Fruit fly (Drosophila melanogaster) whole organism, embryonic: ENCODE measurements around the gene cdi.
A peak's percentile ranks its signal among the peaks of the same experiment; 100 is the strongest.

ENCODE experiments used
- B-H1 ChIP-seq: fragments of 200-800 bp; sonication (Bioruptor generic); IDR thresholded peaks from 3 replicates; pipeline ENCODE4 v1.3.6; 2022; ENCODE audit warnings: missing biosample characterization, missing genetic modification characterization
- CG10274 ChIP-seq: fragments of 200-800 bp; sonication (Bioruptor generic); optimal IDR thresholded peaks from 3 replicates; lab custom pipeline; 2017; ENCODE audit warnings: missing biosample characterization, mild to moderate bottlenecking, missing genetic modification characterization
- CG10565 ChIP-seq: fragments of 200-800 bp; sonication (Bioruptor generic); optimal IDR thresholded peaks from 3 replicates; lab custom pipeline; 2016; ENCODE audit warnings: missing biosample characterization, mild to moderate bottlenecking, missing genetic modification characterization
- CG10654 ChIP-seq: fragments of 200-800 bp; sonication (Bioruptor generic); optimal IDR thresholded peaks from 2 replicates; lab custom pipeline; 2016; ENCODE audit warnings: missing biosample characterization, missing genetic modification characterization
- CG11560 ChIP-seq: fragments of 200-800 bp; sonication (Bioruptor generic); IDR thresholded peaks from 3 replicates; pipeline ENCODE4 v1.3.6; 2022; ENCODE audit warnings: missing biosample characterization, missing genetic modification characterization
- CG11723 ChIP-seq: fragments of 200-800 bp; sonication (Bioruptor generic); optimal IDR thresholded peaks from 2 replicates; lab custom pipeline; 2017; ENCODE audit warnings: missing biosample characterization, mild to moderate bottlenecking, missing genetic modification characterization
- CG1603 ChIP-seq: fragments of 200-800 bp; sonication (Bioruptor generic); optimal IDR thresholded peaks from 2 replicates; lab custom pipeline; 2019; ENCODE audit warnings: missing biosample characterization, mild to moderate bottlenecking, missing genetic modification characterization, moderate library complexity
- CG2129 ChIP-seq: fragments of 200-800 bp; sonication (Bioruptor generic); IDR thresholded peaks from 2 replicates; pipeline ENCODE4 v1.3.6; 2022; ENCODE audit warnings: missing biosample characterization, missing genetic modification characterization; ENCODE audit not compliant: partially characterized antibody
- CG2199 ChIP-seq: fragments of 200-800 bp; sonication (Bioruptor generic); IDR thresholded peaks from 3 replicates; pipeline ENCODE4 v1.3.6; 2022; ENCODE audit warnings: missing biosample characterization, missing genetic modification characterization
- CG2889 ChIP-seq: fragments of 200-800 bp; sonication (Bioruptor generic); IDR thresholded peaks from 3 replicates; pipeline ENCODE4 v1.3.6; 2022; ENCODE audit warnings: missing biosample characterization, missing genetic modification characterization
- CG3065 ChIP-seq: fragments of 200-800 bp; sonication (Bioruptor generic); optimal IDR thresholded peaks from 2 replicates; lab custom pipeline; 2016; ENCODE audit warnings: missing biosample characterization, missing genetic modification characterization
- CG31441 ChIP-seq: fragments of 200-800 bp; sonication (Bioruptor generic); IDR thresholded peaks from 2 replicates; pipeline ENCODE4 v1.3.6; 2022; ENCODE audit warnings: missing biosample characterization, missing genetic modification characterization
- CG32532 ChIP-seq: fragments of 200-800 bp; sonication (Bioruptor generic); IDR thresholded peaks from 2 replicates; pipeline ENCODE4 v1.3.6; 2022; ENCODE audit warnings: missing biosample characterization, missing genetic modification characterization
- CG33213 ChIP-seq: fragments of 200-800 bp; sonication (Bioruptor generic); optimal IDR thresholded peaks from 3 replicates; lab custom pipeline; 2016; ENCODE audit warnings: missing biosample characterization, missing genetic modification characterization
- CG34376 ChIP-seq: fragments of 200-800 bp; sonication (Bioruptor generic); optimal IDR thresholded peaks from 2 replicates; lab custom pipeline; 2018; ENCODE audit warnings: missing biosample characterization, mild to moderate bottlenecking, missing genetic modification characterization
- CG3847 ChIP-seq: fragments of 200-800 bp; sonication (Bioruptor generic); IDR thresholded peaks from 2 replicates; pipeline ENCODE4 v1.3.6; 2022; ENCODE audit warnings: missing biosample characterization, missing genetic modification characterization
- CG6683 ChIP-seq: fragments of 200-800 bp; sonication (Bioruptor generic); optimal IDR thresholded peaks from 2 replicates; lab custom pipeline; 2017; ENCODE audit warnings: missing biosample characterization, mild to moderate bottlenecking, missing genetic modification characterization, missing genetic modification reagents
- CG6689 ChIP-seq: fragments of 200-800 bp; sonication (Bioruptor generic); IDR thresholded peaks from 2 replicates; pipeline ENCODE4 v1.3.6; 2022; ENCODE audit warnings: missing biosample characterization, missing genetic modification characterization
- CG8388 ChIP-seq: fragments of 200-800 bp; sonication (Bioruptor generic); optimal IDR thresholded peaks from 2 replicates; lab custom pipeline; 2019; ENCODE audit warnings: missing biosample characterization, mild to moderate bottlenecking, missing genetic modification characterization, moderate library complexity
- CG8765 ChIP-seq: fragments of 200-800 bp; sonication (Bioruptor generic); IDR thresholded peaks from 2 replicates; pipeline ENCODE4 v1.3.6; 2022; ENCODE audit warnings: missing biosample characterization, missing genetic modification characterization
- CG9797 ChIP-seq: fragments of 200-800 bp; sonication (Bioruptor generic); optimal IDR thresholded peaks from 3 replicates; lab custom pipeline; 2018; ENCODE audit warnings: missing biosample characterization, mild to moderate bottlenecking, missing genetic modification characterization
- CrebB ChIP-seq: fragments of 200-800 bp; sonication (Bioruptor generic); optimal IDR thresholded peaks from 3 replicates; lab custom pipeline; 2018; ENCODE audit warnings: missing biosample characterization, mild to moderate bottlenecking, missing genetic modification characterization
- Dek ChIP-seq: fragments of 200-800 bp; sonication (Bioruptor generic); optimal IDR thresholded peaks from 3 replicates; lab custom pipeline; 2019; ENCODE audit warnings: missing biosample characterization, mild to moderate bottlenecking, missing genetic modification characterization, moderate library complexity
- E2f1 ChIP-seq: fragments of 200-800 bp; sonication (Bioruptor generic); IDR thresholded peaks from 2 replicates; pipeline ENCODE4 v1.3.6; 2022; ENCODE audit warnings: missing biosample characterization, missing genetic modification characterization
- Gug ChIP-seq: fragments of 200-800 bp; sonication (Bioruptor generic); IDR thresholded peaks from 4 replicates; pipeline ENCODE4 v1.3.6; 2022; ENCODE audit warnings: missing biosample characterization, missing genetic modification characterization
- H2.0 ChIP-seq: fragments of 200-800 bp; sonication (Bioruptor generic); IDR thresholded peaks from 2 replicates; pipeline ENCODE4 v1.3.6; 2022; ENCODE audit warnings: missing biosample characterization, missing genetic modification characterization
- HmgD ChIP-seq: fragments of 200-800 bp; sonication (Bioruptor generic); optimal IDR thresholded peaks from 3 replicates; lab custom pipeline; 2016; ENCODE audit warnings: missing biosample characterization, missing genetic modification characterization
- Hr39 ChIP-seq: fragments of >200 bp; optimal IDR thresholded peaks from 2 replicates; lab custom pipeline; 2017
- Lim3 ChIP-seq: fragments of 200-800 bp; sonication (Bioruptor generic); IDR thresholded peaks from 2 replicates; pipeline ENCODE4 v1.3.6; 2022; ENCODE audit warnings: missing biosample characterization, missing genetic modification characterization
- Mad ChIP-seq: fragments of 200-800 bp; sonication (Bioruptor generic); optimal IDR thresholded peaks from 2 replicates; lab custom pipeline; 2016; ENCODE audit warnings: missing biosample characterization, missing genetic modification characterization
- Nf-YB ChIP-seq: fragments of 200-800 bp; sonication (Bioruptor generic); optimal IDR thresholded peaks from 3 replicates; lab custom pipeline; 2019; ENCODE audit warnings: missing biosample characterization, mild to moderate bottlenecking, missing genetic modification characterization, moderate library complexity
- Nf-YC ChIP-seq: fragments of 200-800 bp; optimal IDR thresholded peaks from 3 replicates; lab custom pipeline; 2019; ENCODE audit warnings: missing biosample characterization, mild to moderate bottlenecking, missing genetic modification characterization, moderate library complexity
- NfI ChIP-seq: fragments of 200-800 bp; sonication (Bioruptor generic); optimal IDR thresholded peaks from 3 replicates; lab custom pipeline; 2018; ENCODE audit warnings: missing biosample characterization, mild to moderate bottlenecking, missing genetic modification characterization, moderate library complexity
- Oaz ChIP-seq: fragments of 200-800 bp; sonication (Bioruptor generic); IDR thresholded peaks from 2 replicates; pipeline ENCODE4 v1.3.6; 2022; ENCODE audit warnings: missing biosample characterization, missing genetic modification characterization
- Six4 ChIP-seq: fragments of 200-800 bp; sonication (Bioruptor generic); optimal IDR thresholded peaks from 2 replicates; lab custom pipeline; 2016; ENCODE audit warnings: missing biosample characterization, missing genetic modification characterization
- Spps ChIP-seq: fragments of 200-800 bp; sonication (Bioruptor generic); optimal IDR thresholded peaks from 2 replicates; lab custom pipeline; 2018; ENCODE audit warnings: missing biosample characterization, mild to moderate bottlenecking, missing genetic modification characterization
- Trl ChIP-seq, 3 experiments: fragments of >200 bp in 2 of 3; fragments of 200-800 bp in 1 of 3; sonication (Bioruptor generic) in 1 of 3; optimal IDR thresholded peaks; 2 replicates in 1 of 3; 3 replicates in 2 of 3; lab custom pipeline; 2016 to 2017; ENCODE audit warnings: missing biosample characterization in 1 of 3, missing genetic modification characterization in 1 of 3
- amos ChIP-seq: fragments of 200-800 bp; sonication (Bioruptor generic); IDR thresholded peaks from 2 replicates; pipeline ENCODE4 v1.3.6; 2022; ENCODE audit warnings: missing biosample characterization, missing genetic modification characterization; ENCODE audit not compliant: partially characterized antibody
- ato ChIP-seq: fragments of 200-800 bp; sonication (Bioruptor generic); IDR thresholded peaks from 2 replicates; pipeline ENCODE4 v1.3.6; 2022; ENCODE audit warnings: missing biosample characterization, missing genetic modification characterization; ENCODE audit not compliant: partially characterized antibody
- bcd ChIP-seq: fragments of 200-800 bp; sonication (Bioruptor generic); optimal IDR thresholded peaks from 2 replicates; lab custom pipeline; 2017; ENCODE audit warnings: missing biosample characterization, mild to moderate bottlenecking, missing genetic modification characterization
- cad ChIP-seq: fragments of >200 bp; optimal IDR thresholded peaks from 2 replicates; lab custom pipeline; 2017; ENCODE audit warnings: missing biosample characterization, missing genetic modification characterization
- cas ChIP-seq: fragments of 200-800 bp; sonication (Bioruptor generic); IDR thresholded peaks from 2 replicates; pipeline ENCODE4 v1.3.6; 2022; ENCODE audit warnings: missing biosample characterization, missing genetic modification characterization
- crc ChIP-seq: fragments of 200-800 bp; sonication (Bioruptor generic); optimal IDR thresholded peaks from 2 replicates; lab custom pipeline; 2016; ENCODE audit warnings: missing biosample characterization, missing genetic modification characterization
- dm ChIP-seq: fragments of 200-800 bp; sonication (Bioruptor generic); optimal IDR thresholded peaks from 3 replicates; lab custom pipeline; 2016; ENCODE audit warnings: missing biosample characterization, missing genetic modification characterization
- kni ChIP-seq: fragments of 200-800 bp; sonication (Bioruptor generic); optimal IDR thresholded peaks from 3 replicates; lab custom pipeline; 2017; ENCODE audit warnings: mild to moderate bottlenecking, missing biosample characterization, missing genetic modification reagents, missing genetic modification characterization
- lov ChIP-seq, 2 experiments: fragments of 200-800 bp in 1 of 2; fragments of >200 bp in 1 of 2; sonication (Bioruptor generic) in 1 of 2; IDR thresholded peaks in 1 of 2; optimal IDR thresholded peaks in 1 of 2; 2 replicates in 1 of 2; 3 replicates in 1 of 2; pipeline versions ENCODE4 v1.3.6 to Lab custom; 2017 to 2022; ENCODE audit warnings: missing biosample characterization in 1 of 2, missing genetic modification characterization in 1 of 2
- unc-4 ChIP-seq: fragments of 200-800 bp; sonication (Bioruptor generic); IDR thresholded peaks from 2 replicates; pipeline ENCODE4 v1.3.6; 2022; ENCODE audit warnings: missing biosample characterization, missing genetic modification characterization; ENCODE audit not compliant: partially characterized antibody
- unpg ChIP-seq: fragments of 200-800 bp; sonication (Bioruptor generic); optimal IDR thresholded peaks from 3 replicates; lab custom pipeline; 2018; ENCODE audit warnings: missing biosample characterization, mild to moderate bottlenecking, missing genetic modification characterization, moderate library complexity
- usp ChIP-seq: fragments of >200 bp; optimal IDR thresholded peaks from 2 replicates; lab custom pipeline; 2017; ENCODE audit warnings: missing biosample characterization, missing genetic modification characterization
- yki ChIP-seq: fragments of >200 bp; optimal IDR thresholded peaks from 3 replicates; lab custom pipeline; 2018
- zfh2 ChIP-seq: fragments of 200-800 bp; sonication (Bioruptor generic); optimal IDR thresholded peaks from 2 replicates; lab custom pipeline; 2016; ENCODE audit warnings: missing biosample characterization, missing genetic modification characterization

The cdi gene

dm6 chr3R:19014742-19015422 is 79.2 kb downstream of the cdi start (continued):
- TF ChIP-seq Oaz: no peak
- TF ChIP-seq cad (GFP tag; lab: Kevin White, UChicago): peak; percentile 38
- peak; percentile 64 for TF ChIP-seq CG8388 (GFP tag; lab: Kevin White, UChicago)
- no peak for TF ChIP-seq CG2199 (GFP tag; lab: Robert Waterston, UW)
- TF ChIP-seq CG10274 (GFP tag; lab: Kevin White, UChicago): no peak
- TF ChIP-seq Trl (optimal IDR thresholded peaks at IDR 0.05; lab: Kevin White, UChicago): no peak
- TF ChIP-seq Trl (GFP tag; optimal IDR thresholded peaks at IDR 0.05; lab: Kevin White, UChicago): no peak
- TF ChIP-seq Hr39 (lab: Kevin White, UChicago): no peak
- no peak for TF ChIP-seq CG9797 (GFP tag; lab: Kevin White, UChicago)
- TF ChIP-seq Gug: no peak
- no peak for TF ChIP-seq usp (GFP tag; lab: Kevin White, UChicago)
- TF ChIP-seq unc-4 (GFP tag; lab: Robert Waterston, UW): no peak
- no peak for TF ChIP-seq cas (GFP tag; lab: Robert Waterston, UW)
- no peak for TF ChIP-seq CG2129
- TF ChIP-seq CG32532 (GFP tag; lab: Robert Waterston, UW): no peak
- TF ChIP-seq bcd (GFP tag; lab: Kevin White, UChicago): no peak
- TF ChIP-seq CG3847 (GFP tag; lab: Robert Waterston, UW): no peak
- no peak for TF ChIP-seq CG11560 (tag; lab: Robert Waterston, UW)
- no peak for TF ChIP-seq Nf-YC (tag; lab: Kevin White, UChicago)
- TF ChIP-seq E2f1 (GFP tag; lab: Robert Waterston, UW): peak; percentile 60
- TF ChIP-seq CG33213: no peak
- peak; percentile 17 for TF ChIP-seq CG3065 (GFP tag; lab: Kevin White, UChicago)
- no peak for TF ChIP-seq kni (GFP tag; lab: Kevin White, UChicago)
- no peak for TF ChIP-seq amos (GFP tag; lab: Robert Waterston, UW)
- no peak for TF ChIP-seq dm (GFP tag; lab: Kevin White, UChicago)
- no peak for TF ChIP-seq CG1603
- TF ChIP-seq CG8765 (GFP tag; lab: Robert Waterston, UW): no peak
- TF ChIP-seq unpg (GFP tag; lab: Kevin White, UChicago): peak; percentile 63
- peak; percentile 44 for TF ChIP-seq Six4 (GFP tag; lab: Kevin White, UChicago)
- TF ChIP-seq Spps (tag; lab: Kevin White, UChicago): peak; percentile 44
- no peak for TF ChIP-seq CG11723 (GFP tag; lab: Kevin White, UChicago)
- TF ChIP-seq lov (optimal IDR thresholded peaks at IDR 0.05; lab: Kevin White, UChicago): no peak
- no peak for TF ChIP-seq lov (GFP tag; IDR thresholded peaks at IDR 0.05; lab: Robert Waterston, UW)
- TF ChIP-seq CG34376 (GFP tag; lab: Kevin White, UChicago): no peak
- TF ChIP-seq H2.0 (GFP tag; lab: Robert Waterston, UW): no peak
- no peak for TF ChIP-seq crc
- TF ChIP-seq NfI (GFP tag; lab: Kevin White, UChicago): no peak
- peak; percentile 66 for TF ChIP-seq CG31441
- TF ChIP-seq yki (lab: Kevin White, UChicago): no peak
- 0 out of 3 replicates have a peak, but pooled peaks have one; percentile 26 for TF ChIP-seq B-H1
- TF ChIP-seq CG10565 (GFP tag; lab: Kevin White, UChicago): no peak
- TF ChIP-seq ato (GFP tag; lab: Robert Waterston, UW): no peak
- peak; percentile 65; the same call in 1 of the 2 replicates for TF ChIP-seq CG6689 (GFP tag; lab: Robert Waterston, UW)
- TF ChIP-seq Nf-YB (GFP tag; lab: Kevin White, UChicago): no peak
- TF ChIP-seq zfh2 (GFP tag; lab: Kevin White, UChicago): no peak
- TF ChIP-seq Dek (tag; lab: Kevin White, UChicago): no peak
- TF ChIP-seq CG2889: no peak
- no peak for TF ChIP-seq CG10654 (GFP tag; lab: Kevin White, UChicago)
- TF ChIP-seq HmgD (GFP tag; lab: Kevin White, UChicago): no peak
- no peak for TF ChIP-seq CG6683
- no peak for TF ChIP-seq CrebB (tag; lab: Kevin White, UChicago)
- no peak for TF ChIP-seq Lim3 (GFP tag; lab: Robert Waterston, UW)
- TF ChIP-seq Mad (GFP tag; lab: Kevin White, UChicago): no peak
